Worm (Caenorhabditis elegans): ENCODE results near the gene gtf-2H1.

ce11 chrIV:183519-183918 is 48.1 kb downstream of the gtf-2H1 start:
- TF ChIP-seq sox-4 (tag; optimal IDR thresholded peaks at IDR 0.05) = no peak
- no peak for TF ChIP-seq unc-86 (tag; optimal IDR thresholded peaks at IDR 0.05)
- no peak for TF ChIP-seq pros-1 (tag; optimal IDR thresholded peaks at IDR 0.05)
- no peak for TF ChIP-seq fkh-10 (GFP tag; optimal IDR thresholded peaks at IDR 0.05)
- TF ChIP-seq K09A11.1 (tag; optimal IDR thresholded peaks at IDR 0.05; ENCODE audit: insufficient read depth) = no peak
- no peak for TF ChIP-seq pag-3 (tag; optimal IDR thresholded peaks at IDR 0.05; ENCODE audit: borderline replicate concordance)
- TF ChIP-seq ceh-9 (tag; optimal IDR thresholded peaks at IDR 0.05) = no peak
- no peak for TF ChIP-seq ceh-31 (tag; optimal IDR thresholded peaks at IDR 0.05)
- TF ChIP-seq ceh-24 (tag; optimal IDR thresholded peaks at IDR 0.05) = no peak
- no peak for TF ChIP-seq sdc-2 (tag; optimal IDR thresholded peaks at IDR 0.05)
- TF ChIP-seq ama-1 (optimal IDR thresholded peaks at IDR 0.05) = no peak
- TF ChIP-seq dmd-4 (tag; optimal IDR thresholded peaks at IDR 0.05; ENCODE audit: borderline replicate concordance) = no peak

All from whole organism, late embryonic.